Worm (Caenorhabditis elegans) whole organism, L1 larva: ENCODE measurements around the gene dmsr-16.

Experiments
- Y116A8C.19 ChIP-seq: sonication (generic microtip); optimal IDR thresholded peaks from 2 replicates; lab custom pipeline; 2016; ENCODE audit warnings: missing compliant biosample characterization, missing genetic modification characterization, borderline replicate concordance
- alr-1 ChIP-seq: fragments of 200-800 bp; sonication (Bioruptor generic); optimal IDR thresholded peaks from 2 replicates; lab custom pipeline; 2018; ENCODE audit warnings: borderline replicate concordance, mild to moderate bottlenecking, missing genetic modification characterization, missing compliant biosample characterization
- ama-1 ChIP-seq: fragments of 150-350 bp; optimal IDR thresholded peaks from 2 replicates; lab custom pipeline; 2014
- blmp-1 ChIP-seq: fragments of 150-350 bp; optimal IDR thresholded peaks from 2 replicates; lab custom pipeline; 2014; ENCODE audit warnings: missing biosample characterization, missing genetic modification characterization
- ceh-88 ChIP-seq: fragments of 200-800 bp; sonication (Bioruptor generic); IDR thresholded peaks from 2 replicates; pipeline ENCODE4 v1.3.6; 2022; ENCODE audit warnings: missing genetic modification characterization, missing compliant biosample characterization
- dsc-1 ChIP-seq: sonication (generic microtip); optimal IDR thresholded peaks from 2 replicates; lab custom pipeline; 2016; ENCODE audit warnings: mild to moderate bottlenecking, missing genetic modification characterization, missing compliant biosample characterization
- efl-1 ChIP-seq, 4 experiments: fragments of 150-350 bp; optimal IDR thresholded peaks in 3 of 4; peaks in 1 of 4; 1 replicate in 1 of 4; 2 replicates in 3 of 4; lab custom pipeline; 2014; ENCODE audit warnings: missing biosample characterization in 2 of 4, missing genetic modification characterization in 2 of 4, missing genetic modification reagents in 2 of 4
- fkh-4 ChIP-seq: sonication (generic microtip); optimal IDR thresholded peaks from 2 replicates; lab custom pipeline; 2016; ENCODE audit warnings: missing compliant biosample characterization, missing genetic modification characterization, borderline replicate concordance
- fkh-8 ChIP-seq: sonication (generic microtip); optimal IDR thresholded peaks from 2 replicates; lab custom pipeline; 2016; ENCODE audit warnings: mild to moderate bottlenecking, missing genetic modification characterization, missing compliant biosample characterization
- isw-1 ChIP-seq: fragments of 200-800 bp; sonication (Bioruptor generic); IDR thresholded peaks from 2 replicates; pipeline ENCODE4 v1.3.6; 2022; ENCODE audit warnings: missing genetic modification characterization, missing compliant biosample characterization
- lin-14 ChIP-seq: fragments of 200-800 bp; sonication (Bioruptor generic); optimal IDR thresholded peaks from 2 replicates; lab custom pipeline; 2018; ENCODE audit warnings: mild to moderate bottlenecking, missing genetic modification characterization, moderate library complexity, missing compliant biosample characterization
- lin-15B ChIP-seq: fragments of 150-350 bp; sonication (generic microtip); optimal IDR thresholded peaks from 3 replicates; lab custom pipeline; 2014; ENCODE audit warnings: missing biosample characterization, missing genetic modification characterization
- lin-35 ChIP-seq, 2 experiments: fragments of 150-350 bp; optimal IDR thresholded peaks; 2 replicates each; lab custom pipeline; 2014; ENCODE audit warnings: missing biosample characterization in 2 of 2, missing genetic modification characterization in 2 of 2, missing genetic modification reagents in 2 of 2
- lsy-2 ChIP-seq, 2 experiments: fragments of 150-350 bp; optimal IDR thresholded peaks; 2 replicates each; lab custom pipeline; 2014; ENCODE audit warnings: missing biosample characterization in 2 of 2, missing genetic modification characterization in 2 of 2
- mep-1 ChIP-seq: fragments of 150-350 bp; optimal IDR thresholded peaks from 2 replicates; lab custom pipeline; 2014; ENCODE audit warnings: missing biosample characterization, missing genetic modification characterization
- nhr-12 ChIP-seq: sonication (generic microtip); optimal IDR thresholded peaks from 2 replicates; lab custom pipeline; 2017; ENCODE audit warnings: missing biosample characterization, missing genetic modification characterization
- nhr-19 ChIP-seq: fragments of 200-800 bp; sonication (Bioruptor generic); conservative IDR thresholded peaks from 2 replicates; pipeline ENCODE4 v1.3.6; 2022; ENCODE audit warnings: missing genetic modification characterization, missing compliant biosample characterization
- nhr-20 ChIP-seq: sonication (generic microtip); optimal IDR thresholded peaks from 2 replicates; lab custom pipeline; 2016; ENCODE audit warnings: mild to moderate bottlenecking, missing genetic modification characterization, missing compliant biosample characterization
- nhr-237 ChIP-seq: fragments of 150-350 bp; optimal IDR thresholded peaks from 2 replicates; lab custom pipeline; 2014; ENCODE audit warnings: missing biosample characterization, missing genetic modification characterization
- nhr-71 ChIP-seq: sonication (generic microtip); optimal IDR thresholded peaks from 2 replicates; lab custom pipeline; 2016; ENCODE audit warnings: mild to moderate bottlenecking, missing genetic modification characterization, moderate library complexity, missing compliant biosample characterization
- nhr-85 ChIP-seq: sonication (generic microtip); peaks from one replicate; lab custom pipeline; 2016; ENCODE audit warnings: missing genetic modification characterization, inconsistent platforms, missing compliant biosample characterization
- pag-3 ChIP-seq: sonication (generic microtip); optimal IDR thresholded peaks from 2 replicates; lab custom pipeline; 2017; ENCODE audit warnings: missing genetic modification characterization, mild to moderate bottlenecking, missing compliant biosample characterization, antibody characterized with exemption, borderline replicate concordance; ENCODE audit not compliant: insufficient read depth
- rnt-1 ChIP-seq: sonication (generic microtip); optimal IDR thresholded peaks from 2 replicates; lab custom pipeline; 2016; ENCODE audit warnings: mild to moderate bottlenecking, missing genetic modification characterization, moderate library complexity, missing compliant biosample characterization
- snu-23 ChIP-seq: sonication (generic microtip); optimal IDR thresholded peaks from 2 replicates; lab custom pipeline; 2016; ENCODE audit warnings: missing genetic modification characterization, missing compliant biosample characterization
- sptf-1 ChIP-seq: fragments of 150-350 bp; optimal IDR thresholded peaks from 2 replicates; lab custom pipeline; 2014; ENCODE audit warnings: missing biosample characterization, missing genetic modification characterization
- sup-37 ChIP-seq: fragments of 200-800 bp; sonication (Bioruptor generic); optimal IDR thresholded peaks from 2 replicates; lab custom pipeline; 2018; ENCODE audit warnings: mild to moderate bottlenecking, missing genetic modification characterization, missing compliant biosample characterization
- tlp-1 ChIP-seq: fragments of 150-350 bp; optimal IDR thresholded peaks from 2 replicates; lab custom pipeline; 2014; ENCODE audit warnings: missing biosample characterization, missing genetic modification characterization
- unc-130 ChIP-seq: fragments of 150-350 bp; optimal IDR thresholded peaks from 2 replicates; lab custom pipeline; 2017; ENCODE audit warnings: missing biosample characterization, missing genetic modification characterization, inconsistent platforms
- vab-15 ChIP-seq: sonication (generic microtip); optimal IDR thresholded peaks from 2 replicates; lab custom pipeline; 2017; ENCODE audit warnings: missing genotype, mild to moderate bottlenecking, missing genetic modification characterization, missing compliant biosample characterization
- zip-4 ChIP-seq: fragments of 200-800 bp; sonication (Bioruptor generic); optimal IDR thresholded peaks from 2 replicates; lab custom pipeline; 2018; ENCODE audit warnings: mild to moderate bottlenecking, missing genetic modification characterization, moderate library complexity, missing compliant biosample characterization

Gene dmsr-16

ce11 chrV:6771645-6772044, 37.2 kb downstream of the dmsr-16 start, which contains the start of gene srh-30:
Gene srh-30 (minus strand): TSS chrV:6771745.
- TF ChIP-seq unc-130 (no peak), ceh-88 (GFP tag; lab: Robert Waterston, UW) (no peak), nhr-12 (tag; lab: Kevin White, UChicago) (no peak), ama-1 (lab: Kevin White, UChicago) (no peak), isw-1 (GFP tag; lab: Robert Waterston, UW) (no peak)

ce11 chrV:6769440-6769839, 39.4 kb downstream of the dmsr-16 start:
- peak; percentile 21 for TF ChIP-seq snu-23 (GFP tag; lab: Kevin White, UChicago)
- TF ChIP-seq lin-14 (GFP tag; lab: Kevin White, UChicago), result peak; percentile 31
- TF ChIP-seq rnt-1, result peak; percentile 34
- TF ChIP-seq dsc-1 (tag; lab: Kevin White, UChicago), result peak; percentile 92
- TF ChIP-seq lin-35 (GFP tag; optimal IDR thresholded peaks at IDR 0.05; lab: Kevin White, UChicago), result no peak
- no peak for TF ChIP-seq alr-1 (tag; lab: Kevin White, UChicago)
- TF ChIP-seq fkh-4 (tag; lab: Kevin White, UChicago), result peak; percentile 55

ce11 chrV:6768452-6768929, 40.4 kb downstream of the dmsr-16 start, which contains the start of the genes T25F10.1 and clik-1:
Gene T25F10.1 (plus strand): TSS chrV:6768502.
Gene clik-1 (minus strand): TSS chrV:6768732.
- TF ChIP-seq dsc-1 (tag; lab: Kevin White, UChicago) (peak; percentile 63), nhr-19 (GFP tag; lab: Robert Waterston, UW) (peak; percentile 52), unc-130 (peak; percentile 54), tlp-1 (tag; lab: Kevin White, UChicago) (no peak), lin-15B (tag; lab: Kevin White, UChicago) (no peak), pag-3 (tag; lab: Kevin White, UChicago) (peak; percentile 97), efl-1 (optimal IDR thresholded peaks at IDR 0.05; lab: Kevin White, UChicago) (no peak), efl-1 (GFP tag; optimal IDR thresholded peaks at IDR 0.05 in 1 of 2; lab: Kevin White, UChicago) (peak in 1 of 2 experiments; percentile 11), snu-23 (GFP tag; lab: Kevin White, UChicago) (peak; percentile 49), rnt-1 (peak; percentile 76), mep-1 (peak; percentile 13), nhr-85 (tag; lab: Kevin White, UChicago) (peak; percentile 35), vab-15 (tag; lab: Kevin White, UChicago) (no peak), lsy-2 (tag; optimal IDR thresholded peaks at IDR 0.05; lab: Kevin White, UChicago) (peak in 1 of 2 experiments; percentile 28), Y116A8C.19 (tag; lab: Kevin White, UChicago) (no peak), nhr-71 (tag; lab: Kevin White, UChicago) (peak; percentile 80), zip-4 (GFP tag; lab: Kevin White, UChicago) (no peak), sup-37 (GFP tag; lab: Kevin White, UChicago) (peak; percentile 46), fkh-4 (tag; lab: Kevin White, UChicago) (peak; percentile 22), nhr-12 (tag; lab: Kevin White, UChicago) (no peak), blmp-1 (tag; lab: Kevin White, UChicago) (no peak), lin-14 (GFP tag; lab: Kevin White, UChicago) (peak; percentile 83), nhr-20 (tag; lab: Kevin White, UChicago) (peak; percentile 17), sptf-1 (tag; lab: Kevin White, UChicago) (no peak)

- TF ChIP-seq fkh-4 (tag; lab: Kevin White, UChicago) (no peak), rnt-1 (peak; percentile 52), pag-3 (tag; lab: Kevin White, UChicago) (peak; percentile 99), sptf-1 (tag; lab: Kevin White, UChicago) (no peak), lin-14 (GFP tag; lab: Kevin White, UChicago) (peak; percentile 64), nhr-71 (tag; lab: Kevin White, UChicago) (peak; percentile 37)
Measured at ce11 chrV:6767576-6767975, 41.3 kb downstream of the dmsr-16 start.

ce11 chrV:6764972-6765371, 43.9 kb downstream of the dmsr-16 start, which contains the start of gene bbs-8:
Gene bbs-8 (minus strand): TSS chrV:6765072.
- TF ChIP-seq efl-1 (optimal IDR thresholded peaks at IDR 0.05; lab: Kevin White, UChicago) (no peak), efl-1 (GFP tag; optimal IDR thresholded peaks at IDR 0.05 in 1 of 2; lab: Kevin White, UChicago) (peak in 1 of 2 experiments; percentile 61), nhr-237 (no peak), fkh-8 (tag; lab: Kevin White, UChicago) (peak; percentile 60)
